Worm (Caenorhabditis elegans) whole organism, L1 larva: ENCODE measurements around the gene myo-3.

Experiments used
- C04F5.9 ChIP-seq: sonication (generic microtip); optimal IDR thresholded peaks from 2 replicates; lab custom pipeline; 2016; ENCODE audit warnings: missing genetic modification characterization, missing compliant biosample characterization
- C34B4.2 ChIP-seq: sonication (generic microtip); optimal IDR thresholded peaks from 2 replicates; lab custom pipeline; 2017; ENCODE audit warnings: mild to moderate bottlenecking, missing genetic modification characterization, missing compliant biosample characterization
- Y116A8C.19 ChIP-seq: sonication (generic microtip); optimal IDR thresholded peaks from 2 replicates; lab custom pipeline; 2016; ENCODE audit warnings: missing compliant biosample characterization, missing genetic modification characterization, borderline replicate concordance
- aha-1 ChIP-seq: fragments of 150-350 bp; optimal IDR thresholded peaks from 2 replicates; lab custom pipeline; 2014; ENCODE audit warnings: missing biosample characterization, missing genetic modification characterization
- ama-1 ChIP-seq: fragments of 150-350 bp; optimal IDR thresholded peaks from 2 replicates; lab custom pipeline; 2014
- blmp-1 ChIP-seq: fragments of 150-350 bp; optimal IDR thresholded peaks from 2 replicates; lab custom pipeline; 2014; ENCODE audit warnings: missing biosample characterization, missing genetic modification characterization
- ceh-8 ChIP-seq: fragments of 200-800 bp; sonication (Bioruptor generic); optimal IDR thresholded peaks from 2 replicates; lab custom pipeline; 2018; ENCODE audit warnings: mild to moderate bottlenecking, missing genetic modification characterization, moderate library complexity, missing compliant biosample characterization
- ceh-82 ChIP-seq, 3 experiments: fragments of 150-350 bp in 1 of 3; sonication (generic microtip) in 2 of 3; optimal IDR thresholded peaks; 2 replicates each; lab custom pipeline; 2014 to 2017; ENCODE audit warnings: missing biosample characterization in 3 of 3, missing genetic modification characterization in 3 of 3
- dpl-1 ChIP-seq, 3 experiments: fragments of 150-350 bp in 2 of 3; sonication (generic microtip) in 1 of 3; optimal IDR thresholded peaks; 2 replicates each; lab custom pipeline; 2014 to 2017; ENCODE audit warnings: missing biosample characterization in 3 of 3, missing genetic modification characterization in 3 of 3, missing genetic modification reagents in 3 of 3
- efl-3 ChIP-seq: fragments of 200-800 bp; sonication (Bioruptor generic); optimal IDR thresholded peaks from 2 replicates; lab custom pipeline; 2018; ENCODE audit warnings: mild to moderate bottlenecking, missing genetic modification characterization, missing compliant biosample characterization
- egl-27 ChIP-seq, 2 experiments: fragments of 150-350 bp in 1 of 2; sonication (generic microtip); optimal IDR thresholded peaks; 3 replicates each; lab custom pipeline; 2017 to 2018; ENCODE audit warnings: missing biosample characterization in 2 of 2, missing genetic modification characterization in 2 of 2, missing genetic modification reagents in 2 of 2
- ets-5 ChIP-seq: fragments of 200-800 bp; sonication (Bioruptor generic); IDR thresholded peaks from 2 replicates; pipeline ENCODE4 v1.3.6; 2022; ENCODE audit warnings: missing genetic modification characterization, missing compliant biosample characterization
- fkh-10 ChIP-seq: sonication (generic microtip); optimal IDR thresholded peaks from 2 replicates; lab custom pipeline; 2017; ENCODE audit warnings: missing biosample characterization, missing genetic modification reagents, missing genetic modification characterization
- fkh-4 ChIP-seq: sonication (generic microtip); optimal IDR thresholded peaks from 2 replicates; lab custom pipeline; 2016; ENCODE audit warnings: missing compliant biosample characterization, missing genetic modification characterization, borderline replicate concordance
- fkh-8 ChIP-seq: sonication (generic microtip); optimal IDR thresholded peaks from 2 replicates; lab custom pipeline; 2016; ENCODE audit warnings: mild to moderate bottlenecking, missing genetic modification characterization, missing compliant biosample characterization
- fos-1 ChIP-seq: fragments of 150-350 bp; optimal IDR thresholded peaks from 2 replicates; lab custom pipeline; 2014; ENCODE audit warnings: missing biosample characterization, missing genetic modification characterization
- hlh-4 ChIP-seq: sonication (generic microtip); optimal IDR thresholded peaks from 2 replicates; lab custom pipeline; 2016; ENCODE audit warnings: mild to moderate bottlenecking, missing genetic modification characterization, missing compliant biosample characterization
- irx-1 ChIP-seq: sonication (generic microtip); optimal IDR thresholded peaks from 2 replicates; lab custom pipeline; 2016; ENCODE audit warnings: missing genetic modification characterization, missing compliant biosample characterization
- isw-1 ChIP-seq: fragments of 200-800 bp; sonication (Bioruptor generic); IDR thresholded peaks from 2 replicates; pipeline ENCODE4 v1.3.6; 2022; ENCODE audit warnings: missing genetic modification characterization, missing compliant biosample characterization
- lin-14 ChIP-seq: fragments of 200-800 bp; sonication (Bioruptor generic); optimal IDR thresholded peaks from 2 replicates; lab custom pipeline; 2018; ENCODE audit warnings: mild to moderate bottlenecking, missing genetic modification characterization, moderate library complexity, missing compliant biosample characterization
- lin-15B ChIP-seq: fragments of 150-350 bp; sonication (generic microtip); optimal IDR thresholded peaks from 3 replicates; lab custom pipeline; 2014; ENCODE audit warnings: missing biosample characterization, missing genetic modification characterization
- lin-35 ChIP-seq, 2 experiments: fragments of 150-350 bp; optimal IDR thresholded peaks; 2 replicates each; lab custom pipeline; 2014; ENCODE audit warnings: missing biosample characterization in 2 of 2, missing genetic modification characterization in 2 of 2, missing genetic modification reagents in 2 of 2
- lin-39 ChIP-seq: fragments of 150-350 bp; optimal IDR thresholded peaks from 2 replicates; lab custom pipeline; 2014; ENCODE audit warnings: missing biosample characterization, missing genetic modification reagents, missing genetic modification characterization
- lir-3 ChIP-seq: sonication (generic microtip); optimal IDR thresholded peaks from 2 replicates; lab custom pipeline; 2016; ENCODE audit warnings: mild to moderate bottlenecking, missing genetic modification characterization, moderate library complexity, missing compliant biosample characterization; ENCODE audit not compliant: poor library complexity
- lsy-2 ChIP-seq, 2 experiments: fragments of 150-350 bp; optimal IDR thresholded peaks; 2 replicates each; lab custom pipeline; 2014; ENCODE audit warnings: missing biosample characterization in 2 of 2, missing genetic modification characterization in 2 of 2
- mab-9 ChIP-seq: fragments of 200-800 bp; sonication (Bioruptor generic); IDR thresholded peaks from 2 replicates; pipeline ENCODE4 v1.3.6; 2022; ENCODE audit warnings: missing genetic modification reagents, missing genetic modification characterization, missing compliant biosample characterization
- mdl-1 ChIP-seq, 2 experiments: fragments of 150-350 bp; optimal IDR thresholded peaks; 2 replicates each; lab custom pipeline; 2014 to 2017; ENCODE audit warnings: missing biosample characterization in 2 of 2, missing genetic modification characterization in 2 of 2, inconsistent platforms in 1 of 2
- mep-1 ChIP-seq: fragments of 150-350 bp; optimal IDR thresholded peaks from 2 replicates; lab custom pipeline; 2014; ENCODE audit warnings: missing biosample characterization, missing genetic modification characterization
- nhr-12 ChIP-seq: sonication (generic microtip); optimal IDR thresholded peaks from 2 replicates; lab custom pipeline; 2017; ENCODE audit warnings: missing biosample characterization, missing genetic modification characterization
- nhr-19 ChIP-seq: fragments of 200-800 bp; sonication (Bioruptor generic); conservative IDR thresholded peaks from 2 replicates; pipeline ENCODE4 v1.3.6; 2022; ENCODE audit warnings: missing genetic modification characterization, missing compliant biosample characterization
- nhr-20 ChIP-seq: sonication (generic microtip); optimal IDR thresholded peaks from 2 replicates; lab custom pipeline; 2016; ENCODE audit warnings: mild to moderate bottlenecking, missing genetic modification characterization, missing compliant biosample characterization
- nhr-28 ChIP-seq: fragments of 150-350 bp; optimal IDR thresholded peaks from 2 replicates; lab custom pipeline; 2014; ENCODE audit warnings: missing biosample characterization, missing genetic modification characterization
- nhr-47 ChIP-seq: sonication (generic microtip); optimal IDR thresholded peaks from 2 replicates; lab custom pipeline; 2016; ENCODE audit warnings: mild to moderate bottlenecking, missing genetic modification characterization, moderate library complexity, missing compliant biosample characterization
- nhr-85 ChIP-seq: sonication (generic microtip); peaks from one replicate; lab custom pipeline; 2016; ENCODE audit warnings: missing genetic modification characterization, inconsistent platforms, missing compliant biosample characterization
- nhr-90 ChIP-seq: sonication (generic microtip); optimal IDR thresholded peaks from 2 replicates; lab custom pipeline; 2016; ENCODE audit warnings: mild to moderate bottlenecking, missing genetic modification characterization, missing compliant biosample characterization; ENCODE audit not compliant: poor library complexity
- pqm-1 ChIP-seq: sonication (generic microtip); optimal IDR thresholded peaks from 3 replicates; lab custom pipeline; 2017; ENCODE audit warnings: missing biosample characterization, missing genetic modification characterization
- rnt-1 ChIP-seq: sonication (generic microtip); optimal IDR thresholded peaks from 2 replicates; lab custom pipeline; 2016; ENCODE audit warnings: mild to moderate bottlenecking, missing genetic modification characterization, moderate library complexity, missing compliant biosample characterization
- skn-1 ChIP-seq: fragments of 150-350 bp; optimal IDR thresholded peaks from 2 replicates; lab custom pipeline; 2014; ENCODE audit warnings: missing biosample characterization, missing genetic modification characterization
- snu-23 ChIP-seq: sonication (generic microtip); optimal IDR thresholded peaks from 2 replicates; lab custom pipeline; 2016; ENCODE audit warnings: missing genetic modification characterization, missing compliant biosample characterization
- sptf-1 ChIP-seq: fragments of 150-350 bp; optimal IDR thresholded peaks from 2 replicates; lab custom pipeline; 2014; ENCODE audit warnings: missing biosample characterization, missing genetic modification characterization
- swsn-7 ChIP-seq: sonication (generic microtip); optimal IDR thresholded peaks from 2 replicates; lab custom pipeline; 2016; ENCODE audit warnings: missing genetic modification characterization, missing compliant biosample characterization
- unc-130 ChIP-seq: fragments of 150-350 bp; optimal IDR thresholded peaks from 2 replicates; lab custom pipeline; 2017; ENCODE audit warnings: missing biosample characterization, missing genetic modification characterization, inconsistent platforms
- unc-62 ChIP-seq: fragments of 150-350 bp; optimal IDR thresholded peaks from 2 replicates; lab custom pipeline; 2014; ENCODE audit warnings: missing biosample characterization, missing genetic modification reagents, missing genetic modification characterization
- unc-86 ChIP-seq: sonication (generic microtip); optimal IDR thresholded peaks from 2 replicates; lab custom pipeline; 2016; ENCODE audit warnings: missing genetic modification characterization, missing compliant biosample characterization
- xbp-1 ChIP-seq: sonication (generic microtip); optimal IDR thresholded peaks from 2 replicates; lab custom pipeline; 2016; ENCODE audit warnings: missing genetic modification characterization, missing compliant biosample characterization
- zag-1 ChIP-seq: fragments of 150-350 bp; optimal IDR thresholded peaks from 2 replicates; lab custom pipeline; 2014; ENCODE audit warnings: missing biosample characterization, missing genetic modification characterization
- ztf-11 ChIP-seq, 2 experiments: sonication (generic microtip); optimal IDR thresholded peaks; 2 replicates each; lab custom pipeline; 2016 to 2017; ENCODE audit warnings: missing genetic modification characterization in 2 of 2, missing biosample characterization in 1 of 2, missing compliant biosample characterization in 1 of 2
- ztf-4 ChIP-seq: fragments of 150-350 bp; optimal IDR thresholded peaks from 2 replicates; lab custom pipeline; 2014; ENCODE audit warnings: missing biosample characterization, missing genetic modification characterization

The myo-3 gene

DNA sequence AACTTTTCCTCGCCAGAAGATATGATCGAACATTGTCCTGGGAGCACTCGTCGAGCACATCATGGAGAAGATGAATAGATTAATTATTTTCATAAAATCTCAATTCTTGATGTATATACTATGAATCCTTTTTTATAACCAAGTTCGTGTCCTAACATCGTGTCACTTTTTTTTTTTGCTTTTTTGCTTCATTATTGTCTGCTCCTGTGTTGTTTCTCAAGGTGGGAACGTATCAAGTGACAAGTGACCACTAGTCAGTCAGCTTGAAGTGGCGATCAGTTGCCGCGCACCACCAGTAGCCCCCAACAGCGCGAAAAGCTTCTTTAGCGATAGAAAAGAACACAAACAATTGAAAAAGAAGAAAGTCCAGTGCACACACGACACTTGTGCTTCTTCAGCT is 18.1 kb upstream of the myo-3 start, which contains the start of gene lrx-1:
Gene lrx-1, plus strand, starts transcription at position 301 of the 400 bp plus-strand sequence.
- no peak for TF ChIP-seq unc-130 (tag; lab: Kevin White, UChicago)
- TF ChIP-seq nhr-85 (tag; lab: Kevin White, UChicago), result no peak
- TF ChIP-seq swsn-7 (tag; lab: Kevin White, UChicago), result no peak
- no peak for TF ChIP-seq Y116A8C.19 (tag; lab: Kevin White, UChicago)
- no peak for TF ChIP-seq fkh-10 (GFP tag; lab: Kevin White, UChicago)
- no peak for TF ChIP-seq isw-1 (GFP tag; lab: Robert Waterston, UW)
- TF ChIP-seq ceh-8 (GFP tag; lab: Kevin White, UChicago), result no peak
- TF ChIP-seq nhr-47 (tag; lab: Kevin White, UChicago), result no peak
- TF ChIP-seq nhr-19, result no peak
- no peak for TF ChIP-seq sptf-1 (tag; lab: Kevin White, UChicago)
- no peak for TF ChIP-seq fos-1
- TF ChIP-seq hlh-4 (tag; lab: Kevin White, UChicago), result no peak
- TF ChIP-seq ztf-4 (tag; lab: Kevin White, UChicago), result no peak
- TF ChIP-seq C34B4.2 (tag; lab: Kevin White, UChicago), result no peak

DNA sequence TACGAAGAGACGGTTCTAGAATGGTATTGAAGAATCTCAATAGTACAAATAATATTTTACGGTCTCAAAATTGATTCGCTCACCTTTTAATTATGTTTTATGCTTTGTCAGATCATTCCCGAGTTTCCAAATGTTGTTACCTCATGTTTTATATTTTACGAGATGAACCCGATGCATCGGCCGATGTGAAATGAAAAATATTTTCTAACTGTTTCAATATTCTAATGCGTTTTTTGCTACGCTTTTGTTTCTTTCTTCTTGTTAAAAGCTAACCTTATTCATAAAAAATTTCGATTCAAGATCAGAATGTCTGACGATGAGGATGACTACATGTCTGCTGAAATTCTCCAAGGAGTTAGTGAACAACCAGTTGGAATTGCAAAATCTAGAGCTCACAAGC is 16.9 kb upstream of the myo-3 start, which contains the start of gene T04H1.5:
Gene T04H1.5, plus strand, starts transcription at position 301 of the 400 bp plus-strand sequence.
- no peak for TF ChIP-seq dpl-1 (GFP tag; optimal IDR thresholded peaks at IDR 0.05; lab: Kevin White, UChicago)
- no peak for TF ChIP-seq egl-27 (tag; optimal IDR thresholded peaks at IDR 0.05; lab: Kevin White, UChicago)
- no peak for TF ChIP-seq ceh-82 (tag; optimal IDR thresholded peaks at IDR 0.05; lab: Kevin White, UChicago)
- no peak for TF ChIP-seq irx-1 (tag; lab: Kevin White, UChicago)
- TF ChIP-seq xbp-1 (tag; lab: Kevin White, UChicago), result no peak
- TF ChIP-seq aha-1 (tag; lab: Kevin White, UChicago), result no peak

ce11 chrV:12245777-12246452 is 11.8 kb upstream of the myo-3 start:
- TF ChIP-seq skn-1 (tag; lab: Kevin White, UChicago), result peak; percentile 36
- peak; percentile 36 for TF ChIP-seq blmp-1 (tag; lab: Kevin White, UChicago)
- TF ChIP-seq ztf-11 (tag; optimal IDR thresholded peaks at IDR 0.05; lab: Kevin White, UChicago), result no peak
- peak; percentile 25 for TF ChIP-seq mep-1 (tag; lab: Kevin White, UChicago)
- TF ChIP-seq lin-14 (GFP tag; lab: Kevin White, UChicago), result no peak
- TF ChIP-seq unc-86, result no peak
- TF ChIP-seq lsy-2 (tag; optimal IDR thresholded peaks at IDR 0.05; lab: Kevin White, UChicago), result no peak
- TF ChIP-seq aha-1 (tag; lab: Kevin White, UChicago), result no peak
- no peak for TF ChIP-seq unc-62
- TF ChIP-seq nhr-19, result no peak
- no peak for TF ChIP-seq nhr-20
- TF ChIP-seq isw-1 (GFP tag; lab: Robert Waterston, UW), result no peak
- peak; percentile 37 for TF ChIP-seq snu-23 (GFP tag; lab: Kevin White, UChicago)
- no peak for TF ChIP-seq zag-1
- no peak for TF ChIP-seq egl-27 (tag; optimal IDR thresholded peaks at IDR 0.05; lab: Kevin White, UChicago)
- no peak for TF ChIP-seq mab-9 (GFP tag; lab: Robert Waterston, UW)
- TF ChIP-seq C04F5.9 (tag; lab: Kevin White, UChicago), result no peak
- no peak for TF ChIP-seq nhr-47 (tag; lab: Kevin White, UChicago)
- TF ChIP-seq ama-1, result no peak
- TF ChIP-seq lin-39, result no peak
- no peak for TF ChIP-seq nhr-90 (tag; lab: Kevin White, UChicago)
- TF ChIP-seq ets-5, result no peak
- TF ChIP-seq nhr-28 (tag; lab: Kevin White, UChicago), result no peak
- TF ChIP-seq pqm-1 (tag; lab: Kevin White, UChicago), result no peak
- no peak for TF ChIP-seq lin-15B (tag; lab: Kevin White, UChicago)
- no peak for TF ChIP-seq fkh-4 (tag; lab: Kevin White, UChicago)
- no peak for TF ChIP-seq fkh-8 (tag; lab: Kevin White, UChicago)
- TF ChIP-seq lin-35 (GFP tag; optimal IDR thresholded peaks at IDR 0.05; lab: Kevin White, UChicago), result peak; percentile 55 to 86
- TF ChIP-seq sptf-1 (tag; lab: Kevin White, UChicago), result no peak
- TF ChIP-seq rnt-1 (tag; lab: Kevin White, UChicago), result no peak
- no peak for TF ChIP-seq efl-3 (GFP tag; lab: Kevin White, UChicago)
- no peak for TF ChIP-seq lir-3
- no peak for TF ChIP-seq mdl-1 (tag; optimal IDR thresholded peaks at IDR 0.05; lab: Kevin White, UChicago)
- no peak for TF ChIP-seq nhr-12 (tag; lab: Kevin White, UChicago)
